Worm (Caenorhabditis elegans): ENCODE results near the gene T05G5.1.

The T05G5.1 gene

DNA sequence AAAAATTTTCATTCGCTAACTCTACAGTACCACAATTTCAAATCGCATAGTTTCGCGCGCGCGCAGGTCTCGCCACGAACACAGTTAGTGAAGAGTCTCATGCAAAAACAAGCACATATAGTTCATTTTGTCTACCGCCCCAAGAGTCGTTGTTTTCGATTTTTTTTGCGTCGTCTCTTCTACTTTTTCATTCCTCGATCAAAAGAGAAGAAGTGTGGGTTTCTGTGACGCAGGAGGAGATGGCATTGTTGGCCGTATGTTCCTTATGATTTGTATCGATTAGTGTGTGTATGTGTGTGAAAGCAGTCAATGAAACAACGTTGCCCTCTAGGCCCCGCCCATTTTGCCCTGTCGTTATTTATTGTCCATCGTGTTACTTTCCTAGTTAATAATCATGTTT lies 45.3 kb downstream of the T05G5.1 start:
- no peak for TF ChIP-seq ama-1 (optimal IDR thresholded peaks at IDR 0.05)
- no peak for TF ChIP-seq ama-1 (GFP tag; optimal IDR thresholded peaks at IDR 0.05)
- TF ChIP-seq ceh-91 (GFP tag; IDR thresholded peaks at IDR 0.05), result no peak
- no peak for TF ChIP-seq snpc-1.1 (tag; optimal IDR thresholded peaks at IDR 0.05; ENCODE audit: insufficient read depth)
- TF ChIP-seq ceh-58 (GFP tag; IDR thresholded peaks at IDR 0.05), result no peak
- no peak for TF ChIP-seq egl-18 (GFP tag; IDR thresholded peaks at IDR 0.05)
- TF ChIP-seq madf-8 (GFP tag; conservative IDR thresholded peaks at IDR 0.05), result no peak
- TF ChIP-seq hrde-1 (tag; optimal IDR thresholded peaks at IDR 0.05; ENCODE audit: borderline replicate concordance), result no peak
- no peak for TF ChIP-seq lag-1 (GFP tag; IDR thresholded peaks at IDR 0.05)
- TF ChIP-seq rcor-1 (GFP tag; IDR thresholded peaks at IDR 0.05), result no peak
- no peak for TF ChIP-seq efl-1 (GFP tag; optimal IDR thresholded peaks at IDR 0.05)
- no peak for TF ChIP-seq ztf-25 (GFP tag; IDR thresholded peaks at IDR 0.05)
- no peak for TF ChIP-seq ets-4 (GFP tag; optimal IDR thresholded peaks at IDR 0.05)
- TF ChIP-seq Y53F4B.3 (GFP tag; IDR thresholded peaks at IDR 0.05), result no peak
- TF ChIP-seq sdz-38 (tag; optimal IDR thresholded peaks at IDR 0.05), result no peak

DNA sequence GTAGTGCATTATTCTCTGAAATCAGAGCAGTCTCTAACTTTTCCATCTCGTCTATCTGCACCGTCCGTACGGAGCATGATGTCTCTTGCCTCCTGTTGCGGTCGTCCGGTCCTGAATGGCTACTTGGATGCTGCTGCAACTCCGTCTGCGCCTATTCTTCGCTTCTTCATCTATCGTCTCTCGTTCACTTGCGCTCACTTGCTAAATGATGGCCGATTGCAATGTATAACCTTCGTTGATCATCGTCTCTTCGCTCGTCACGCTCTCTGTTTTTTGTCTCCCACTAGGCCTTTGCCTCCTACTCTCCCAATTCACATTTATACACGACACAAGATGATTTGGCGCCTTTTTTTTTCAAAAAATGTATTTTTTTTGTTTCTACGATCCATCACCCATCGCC lies 45.8 kb downstream of the T05G5.1 start:
- TF ChIP-seq ets-4 (GFP tag; optimal IDR thresholded peaks at IDR 0.05) (peak; percentile 4), egl-44 (GFP tag; IDR thresholded peaks at IDR 0.05) (no peak), ekl-4 (GFP tag; IDR thresholded peaks at IDR 0.05) (0 out of 2 replicates have a peak, but pooled peaks have one; percentile 16), K12H6.12 (tag; optimal IDR thresholded peaks at IDR 0.05) (peak; percentile 12), aptf-3 (GFP tag; IDR thresholded peaks at IDR 0.05) (no peak), attf-6 (GFP tag; IDR thresholded peaks at IDR 0.05) (no peak), mcd-1 (GFP tag; IDR thresholded peaks at IDR 0.05) (0 out of 2 replicates have a peak, but pooled peaks have one; percentile 38), D2030.7 (GFP tag; IDR thresholded peaks at IDR 0.05) (no peak), cebp-1 (GFP tag; IDR thresholded peaks at IDR 0.05) (no peak), cebp-1 (tag; optimal IDR thresholded peaks at IDR 0.05) (peak; percentile 58), K11D2.4 (GFP tag; IDR thresholded peaks at IDR 0.05) (0 out of 2 replicates have a peak, but pooled peaks have one; percentile 10), snpc-4 (GFP tag; optimal IDR thresholded peaks at IDR 0.05) (no peak), snpc-4 (tag; optimal IDR thresholded peaks at IDR 0.05) (peak in 2 of 4 experiments; percentile 28 to 56), ceh-27 (GFP tag; optimal IDR thresholded peaks at IDR 0.05) (peak; percentile 5), hmg-1.2 (GFP tag; IDR thresholded peaks at IDR 0.05) (peak; percentile 56; the same call in 1 of the 2 replicates), mxl-1 (tag; optimal IDR thresholded peaks at IDR 0.05) (no peak), ZK185.1 (tag; optimal IDR thresholded peaks at IDR 0.05; ENCODE audit: poor library complexity, severe bottlenecking) (no peak), nhr-80 (tag; optimal IDR thresholded peaks at IDR 0.05) (peak; percentile 97), dox-1 (GFP tag; IDR thresholded peaks at IDR 0.05) (peak; percentile 78), lin-40 (tag; optimal IDR thresholded peaks at IDR 0.05) (peak; percentile 26), B0336.3 (GFP tag; IDR thresholded peaks at IDR 0.05) (peak; percentile 42; the same call in 1 of the 2 replicates), Y53G8AR.9 (GFP tag; conservative IDR thresholded peaks at IDR 0.05) (0 out of 2 replicates have a peak, but pooled peaks have one; percentile 35), attf-5 (GFP tag; optimal IDR thresholded peaks at IDR 0.05) (peak; percentile 38)

DNA sequence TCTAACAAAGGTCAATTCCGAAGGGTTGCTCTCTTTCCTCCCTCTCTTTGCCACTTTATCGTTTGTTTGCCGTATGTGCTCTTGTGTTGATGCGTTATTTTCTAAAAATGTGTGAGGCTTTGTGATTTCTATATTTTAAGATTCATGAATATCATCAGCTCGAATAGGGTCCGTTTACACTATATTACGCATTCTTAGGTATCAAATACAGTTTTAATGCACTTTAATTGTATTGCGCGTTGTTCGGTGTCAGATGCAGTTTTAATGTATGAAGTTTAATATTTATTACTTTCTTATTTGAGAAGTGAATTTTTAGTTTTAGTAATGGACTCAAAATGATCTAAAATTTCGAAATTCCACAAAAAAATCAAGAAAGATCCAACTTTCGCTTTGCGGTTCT lies 46.7 kb downstream of the T05G5.1 start, which contains the start of gene bud-31:
Gene bud-31, minus strand, starts transcription at position 101 of the 400 bp plus-strand sequence.
- TF ChIP-seq nfya-1 (tag; optimal IDR thresholded peaks at IDR 0.05; ENCODE audit: borderline replicate concordance, insufficient read depth) (no peak), C06A6.2 (GFP tag; conservative IDR thresholded peaks at IDR 0.05) (no peak), let-607 (tag; optimal IDR thresholded peaks at IDR 0.05) (no peak), ztf-3 (GFP tag; optimal IDR thresholded peaks at IDR 0.05) (no peak), attf-6 (GFP tag; IDR thresholded peaks at IDR 0.05) (no peak), ZK185.1 (tag; optimal IDR thresholded peaks at IDR 0.05; ENCODE audit: poor library complexity, severe bottlenecking) (no peak), ceh-27 (GFP tag; optimal IDR thresholded peaks at IDR 0.05) (no peak), ceh-91 (GFP tag; IDR thresholded peaks at IDR 0.05) (no peak), rec-8 (tag; optimal IDR thresholded peaks at IDR 0.05) (no peak), tbp1 (GFP tag; optimal IDR thresholded peaks at IDR 0.05) (no peak), lsy-27 (tag; optimal IDR thresholded peaks at IDR 0.05; ENCODE audit: borderline replicate concordance, insufficient read depth) (no peak)

Data from whole organism, young adult.